Worm (Caenorhabditis elegans): ENCODE data around the gene srsx-38.

ce11 chrV:15833622-15834021, 26.3 kb upstream of the srsx-38 start, which contains the start of gene srbc-54:
- no peak for TF ChIP-seq pag-3 (tag; optimal IDR thresholded peaks at IDR 0.05; ENCODE audit: borderline replicate concordance)
- no peak for TF ChIP-seq ceh-45 (GFP tag; IDR thresholded peaks at IDR 0.05)
- no peak for TF ChIP-seq ceh-24 (tag; optimal IDR thresholded peaks at IDR 0.05)
- no peak for TF ChIP-seq elt-2 (tag; optimal IDR thresholded peaks at IDR 0.05)

Data from whole organism, late embryonic.